Fruit fly (Drosophila melanogaster): ENCODE data around the gene CG12253.

The CG12253 gene

DNA sequence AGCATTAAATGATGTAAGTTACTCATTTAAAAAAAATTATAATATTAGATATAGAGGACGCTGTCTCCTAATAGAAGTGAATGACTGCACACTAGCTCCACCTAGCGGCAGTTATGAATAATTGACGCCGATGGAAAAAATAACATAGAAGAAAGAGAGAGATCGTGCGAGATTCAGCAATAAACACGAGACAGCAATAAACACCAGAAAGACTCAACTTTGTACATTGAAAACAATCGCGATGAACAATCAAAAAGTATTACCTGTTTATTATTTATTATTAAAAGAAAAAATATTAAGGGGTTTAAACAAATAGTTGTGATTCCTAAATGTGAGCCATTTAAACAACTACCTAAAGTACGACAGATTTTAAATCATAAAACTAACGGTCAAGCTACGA lies 1.5 kb upstream of the CG12253 start:
- TF ChIP-seq usp (GFP tag; optimal IDR thresholded peaks at IDR 0.05) (no peak), Myc (optimal IDR thresholded peaks at IDR 0.05) (peak; percentile 29), dmrt93B (GFP tag; optimal IDR thresholded peaks at IDR 0.05) (no peak), foxo (GFP tag; optimal IDR thresholded peaks at IDR 0.05) (peak in 1 of 2 experiments; percentile 15), Mio (GFP tag; optimal IDR thresholded peaks at IDR 0.05) (no peak), br (GFP tag; optimal IDR thresholded peaks at IDR 0.05) (no peak), Hnf4 (GFP tag; optimal IDR thresholded peaks at IDR 0.05) (no peak), pan (optimal IDR thresholded peaks at IDR 0.05) (no peak), GATAd (GFP tag; optimal IDR thresholded peaks at IDR 0.05) (no peak)

DNA sequence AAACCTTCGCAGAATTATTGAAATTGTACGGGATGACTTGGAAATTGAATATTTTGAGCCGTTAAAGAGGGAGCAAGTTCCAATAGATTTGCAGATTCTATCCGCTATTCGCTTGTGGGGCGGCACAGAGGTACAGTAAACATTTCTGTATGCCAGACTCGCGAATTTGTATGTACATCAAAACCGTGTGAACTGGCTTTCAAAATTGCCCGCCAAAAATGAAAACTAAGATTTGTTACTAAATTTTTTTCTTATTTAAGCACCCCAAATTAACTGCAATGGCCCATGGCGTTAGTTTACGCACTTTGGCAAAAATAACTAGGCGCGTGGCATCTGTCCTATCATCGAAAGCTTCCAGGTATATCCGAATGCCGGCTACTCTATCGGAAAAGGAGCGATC lies 420 bp downstream of the CG12253 start:
- TF ChIP-seq psq (GFP tag; optimal IDR thresholded peaks at IDR 0.05) (no peak), Rel (GFP tag; optimal IDR thresholded peaks at IDR 0.05) (no peak), Rel (tag; optimal IDR thresholded peaks at IDR 0.05) (no peak), dl (GFP tag; optimal IDR thresholded peaks at IDR 0.05; ENCODE audit: insufficient read depth in 1 of 2, partially characterized antibody in 2 of 2) (no peak), Dif (GFP tag; optimal IDR thresholded peaks at IDR 0.05; ENCODE audit: partially characterized antibody) (no peak), brk (GFP tag; optimal IDR thresholded peaks at IDR 0.05) (no peak), Hr83 (GFP tag; optimal IDR thresholded peaks at IDR 0.05; ENCODE audit: poor library complexity, severe bottlenecking) (no peak), tai (GFP tag; optimal IDR thresholded peaks at IDR 0.05) (no peak)

DNA sequence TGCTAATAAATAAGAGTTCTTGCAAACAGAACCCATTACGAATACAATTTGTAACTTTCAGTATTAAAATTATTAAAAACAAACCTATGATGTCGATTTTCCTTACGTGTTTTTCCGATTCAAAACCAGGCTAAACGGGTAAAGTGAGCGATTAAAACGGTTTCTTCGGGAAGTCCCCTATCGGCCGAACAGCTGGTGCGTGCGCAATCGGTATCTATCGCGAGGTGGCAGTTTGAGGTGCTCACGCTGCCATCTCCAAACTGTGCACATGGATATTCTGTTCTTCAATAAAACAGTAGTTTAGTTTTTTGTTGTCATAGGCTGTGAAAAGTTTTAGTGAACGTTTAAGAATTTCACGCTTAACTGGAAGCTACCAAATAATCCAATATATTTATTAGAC lies 1.6 kb downstream of the CG12253 start, which contains the start of gene TTLL4A:
TTLL4A (plus strand) TSS at position 240 of the 400 bp plus-strand sequence.
- TF ChIP-seq Sp1 (GFP tag; optimal IDR thresholded peaks at IDR 0.05) (no peak), rgr (GFP tag; optimal IDR thresholded peaks at IDR 0.05) (no peak), dmrt93B (GFP tag; optimal IDR thresholded peaks at IDR 0.05) (no peak), Rel (GFP tag; optimal IDR thresholded peaks at IDR 0.05) (no peak), Rel (tag; optimal IDR thresholded peaks at IDR 0.05) (peak; percentile 100), Hnf4 (GFP tag; optimal IDR thresholded peaks at IDR 0.05) (peak; percentile 68), dsf (GFP tag; optimal IDR thresholded peaks at IDR 0.05; ENCODE audit: borderline replicate concordance) (no peak), Mio (GFP tag; optimal IDR thresholded peaks at IDR 0.05) (no peak), tai (GFP tag; optimal IDR thresholded peaks at IDR 0.05) (peak; percentile 57), fru (GFP tag; optimal IDR thresholded peaks at IDR 0.05) (no peak), Dfd (GFP tag; optimal IDR thresholded peaks at IDR 0.05) (no peak), br (GFP tag; optimal IDR thresholded peaks at IDR 0.05) (no peak), sage (GFP tag; optimal IDR thresholded peaks at IDR 0.05) (peak; percentile 18), CG32264 (GFP tag; optimal IDR thresholded peaks at IDR 0.05) (no peak), dl (GFP tag; optimal IDR thresholded peaks at IDR 0.05; ENCODE audit: insufficient read depth in 1 of 2, partially characterized antibody in 2 of 2) (no peak), jim (GFP tag; optimal IDR thresholded peaks at IDR 0.05) (no peak), HLH106 (tag; optimal IDR thresholded peaks at IDR 0.05) (no peak), GATAd (GFP tag; optimal IDR thresholded peaks at IDR 0.05) (no peak), Abd-B (GFP tag; optimal IDR thresholded peaks at IDR 0.05) (no peak), Hr78 (GFP tag; optimal IDR thresholded peaks at IDR 0.05) (no peak), ey (GFP tag; optimal IDR thresholded peaks at IDR 0.05) (no peak), woc (GFP tag; optimal IDR thresholded peaks at IDR 0.05) (peak; percentile 45), CrebA (GFP tag; optimal IDR thresholded peaks at IDR 0.05; ENCODE audit: borderline replicate concordance) (no peak), foxo (GFP tag; optimal IDR thresholded peaks at IDR 0.05) (no peak), Hr83 (GFP tag; optimal IDR thresholded peaks at IDR 0.05; ENCODE audit: poor library complexity, severe bottlenecking) (peak; percentile 68), brk (GFP tag; optimal IDR thresholded peaks at IDR 0.05) (peak; percentile 58), sv (GFP tag; optimal IDR thresholded peaks at IDR 0.05) (peak; percentile 17), Myc (optimal IDR thresholded peaks at IDR 0.05) (peak; percentile 22), CG9705 (GFP tag; optimal IDR thresholded peaks at IDR 0.05) (no peak), h (GFP tag; optimal IDR thresholded peaks at IDR 0.05) (no peak), Vsx2 (GFP tag; optimal IDR thresholded peaks at IDR 0.05; ENCODE audit: partially characterized antibody) (no peak), lola (GFP tag; optimal IDR thresholded peaks at IDR 0.05) (no peak), pan (optimal IDR thresholded peaks at IDR 0.05) (no peak)
